Worm (Caenorhabditis elegans) whole organism, young adult: ENCODE data around the gene vdac-1.
A peak's percentile ranks its signal among the peaks of the same experiment; 100 is the strongest.

ENCODE experiments used
- B0035.1 ChIP-seq: sonication (generic microtip); optimal IDR thresholded peaks from 2 replicates; lab custom pipeline; 2016; ENCODE audit warnings: missing genetic modification characterization, mild to moderate bottlenecking, missing compliant biosample characterization, missing genotype, missing genetic modification reagents
- D2030.7 ChIP-seq: fragments of 200-800 bp; sonication (Bioruptor generic); IDR thresholded peaks from 2 replicates; pipeline ENCODE4 v1.3.6; 2022; ENCODE audit warnings: missing genetic modification reagents, missing genetic modification characterization, missing compliant biosample characterization
- F33H1.4 ChIP-seq: fragments of 200-800 bp; sonication (Bioruptor generic); IDR thresholded peaks from 2 replicates; pipeline ENCODE4 v1.3.6; 2022; ENCODE audit warnings: missing genetic modification reagents, missing genetic modification characterization, missing compliant biosample characterization
- F55B11.4 ChIP-seq: sonication (generic microtip); optimal IDR thresholded peaks from 2 replicates; lab custom pipeline; 2016; ENCODE audit warnings: missing compliant biosample characterization, missing genetic modification characterization, borderline replicate concordance; ENCODE audit not compliant: insufficient read depth
- F57A8.1 ChIP-seq: fragments of 200-800 bp; sonication (Bioruptor generic); optimal IDR thresholded peaks from 2 replicates; lab custom pipeline; 2018; ENCODE audit warnings: mild to moderate bottlenecking, missing genetic modification characterization, moderate library complexity, missing compliant biosample characterization
- T26A5.8 ChIP-seq: sonication (generic microtip); optimal IDR thresholded peaks from 2 replicates; lab custom pipeline; 2016; ENCODE audit warnings: missing genetic modification characterization, missing compliant biosample characterization
- Y67H2A.10 ChIP-seq: fragments of 200-800 bp; sonication (Bioruptor generic); conservative IDR thresholded peaks from 2 replicates; pipeline ENCODE4 v1.3.6; 2022; ENCODE audit warnings: missing genetic modification reagents, missing genetic modification characterization, missing compliant biosample characterization
- ZK185.1 ChIP-seq: sonication (generic microtip); optimal IDR thresholded peaks from 2 replicates; lab custom pipeline; 2016; ENCODE audit warnings: mild to moderate bottlenecking, missing genetic modification characterization, missing compliant biosample characterization; ENCODE audit not compliant: poor library complexity, severe bottlenecking
- akir-1 ChIP-seq: fragments of 200-800 bp; sonication (Bioruptor generic); optimal IDR thresholded peaks from 2 replicates; lab custom pipeline; 2018; ENCODE audit warnings: mild to moderate bottlenecking, missing genetic modification characterization, moderate library complexity, missing compliant biosample characterization
- aptf-2 ChIP-seq: fragments of 200-800 bp; sonication (Bioruptor generic); conservative IDR thresholded peaks from 2 replicates; pipeline ENCODE4 v1.3.6; 2022; ENCODE audit warnings: missing genetic modification reagents, missing genetic modification characterization, missing compliant biosample characterization
- atf-7 ChIP-seq: sonication (generic microtip); optimal IDR thresholded peaks from 2 replicates; lab custom pipeline; 2017; ENCODE audit warnings: mild to moderate bottlenecking, missing genetic modification characterization, missing compliant biosample characterization
- attf-5 ChIP-seq: fragments of 200-800 bp; sonication (Bioruptor generic); optimal IDR thresholded peaks from 2 replicates; lab custom pipeline; 2018; ENCODE audit warnings: mild to moderate bottlenecking, missing genetic modification characterization, missing compliant biosample characterization
- attf-6 ChIP-seq: fragments of 200-800 bp; sonication (Bioruptor generic); IDR thresholded peaks from 2 replicates; pipeline ENCODE4 v1.3.6; 2022; ENCODE audit warnings: missing genetic modification reagents, missing genetic modification characterization, missing compliant biosample characterization
- cebp-1 ChIP-seq, 2 experiments: fragments of 200-800 bp in 1 of 2; sonication (Bioruptor generic) in 1 of 2; sonication (generic microtip) in 1 of 2; IDR thresholded peaks in 1 of 2; optimal IDR thresholded peaks in 1 of 2; 2 replicates each; pipeline versions ENCODE4 v1.3.6 to Lab custom; 2017 to 2022; ENCODE audit warnings: missing compliant biosample characterization in 2 of 2, missing genetic modification characterization in 2 of 2, mild to moderate bottlenecking in 1 of 2, missing genetic modification reagents in 1 of 2, moderate library complexity in 1 of 2
- ceh-91 ChIP-seq: fragments of 200-800 bp; sonication (Bioruptor generic); IDR thresholded peaks from 2 replicates; pipeline ENCODE4 v1.3.6; 2022; ENCODE audit warnings: missing genetic modification reagents, missing genetic modification characterization, missing compliant biosample characterization
- chd-7 ChIP-seq: sonication (generic microtip); optimal IDR thresholded peaks from 2 replicates; lab custom pipeline; 2016; ENCODE audit warnings: mild to moderate bottlenecking, missing genetic modification characterization, moderate library complexity, missing compliant biosample characterization
- dox-1 ChIP-seq: fragments of 200-800 bp; sonication (Bioruptor generic); IDR thresholded peaks from 2 replicates; pipeline ENCODE4 v1.3.6; 2022; ENCODE audit warnings: missing genetic modification reagents, missing genetic modification characterization, missing compliant biosample characterization
- dpl-1 ChIP-seq: fragments of 150-350 bp; optimal IDR thresholded peaks from 2 replicates; lab custom pipeline; 2014; ENCODE audit warnings: missing biosample characterization, missing genetic modification reagents, missing genetic modification characterization
- ets-4 ChIP-seq: fragments of 200-800 bp; sonication (Bioruptor generic); optimal IDR thresholded peaks from 2 replicates; lab custom pipeline; 2018; ENCODE audit warnings: mild to moderate bottlenecking, missing genetic modification characterization, missing compliant biosample characterization
- fkh-3 ChIP-seq: sonication (generic microtip); optimal IDR thresholded peaks from 2 replicates; lab custom pipeline; 2016; ENCODE audit warnings: mild to moderate bottlenecking, missing genetic modification characterization, missing compliant biosample characterization
- him-1 ChIP-seq: sonication (generic microtip); optimal IDR thresholded peaks from 2 replicates; lab custom pipeline; 2016; ENCODE audit warnings: missing genotype, missing genetic modification reagents, missing genetic modification characterization, missing compliant biosample characterization
- hlh-12 ChIP-seq: sonication (generic microtip); optimal IDR thresholded peaks from 2 replicates; lab custom pipeline; 2016; ENCODE audit warnings: missing genetic modification characterization, missing compliant biosample characterization
- hlh-26 ChIP-seq: fragments of 200-800 bp; sonication (Bioruptor generic); conservative IDR thresholded peaks from 2 replicates; pipeline ENCODE4 v1.3.6; 2022; ENCODE audit warnings: missing genetic modification reagents, missing genetic modification characterization, missing compliant biosample characterization
- hsf-1 ChIP-seq: fragments of 200-800 bp; sonication (Bioruptor generic); IDR thresholded peaks from 2 replicates; pipeline ENCODE4 v1.3.6; 2022; ENCODE audit warnings: missing genetic modification reagents, missing genetic modification characterization, missing compliant biosample characterization
- let-607 ChIP-seq, 2 experiments: fragments of 200-800 bp in 1 of 2; sonication (Bioruptor generic) in 1 of 2; sonication (generic microtip) in 1 of 2; optimal IDR thresholded peaks; 2 replicates each; lab custom pipeline; 2016 to 2018; ENCODE audit warnings: mild to moderate bottlenecking in 2 of 2, missing compliant biosample characterization in 2 of 2, missing genetic modification characterization in 2 of 2, moderate library complexity in 2 of 2, missing genotype in 1 of 2
- lin-26 ChIP-seq: fragments of 200-800 bp; sonication (Bioruptor generic); IDR thresholded peaks from 2 replicates; pipeline ENCODE4 v1.3.6; 2022; ENCODE audit warnings: missing genetic modification reagents, missing genetic modification characterization, missing compliant biosample characterization
- lin-40 ChIP-seq: sonication (generic microtip); optimal IDR thresholded peaks from 2 replicates; lab custom pipeline; 2016; ENCODE audit warnings: missing genetic modification characterization, mild to moderate bottlenecking, missing compliant biosample characterization, missing genotype, missing genetic modification reagents
- lir-1 ChIP-seq: fragments of 200-800 bp; sonication (Bioruptor generic); conservative IDR thresholded peaks from 2 replicates; pipeline ENCODE4 v1.3.6; 2022; ENCODE audit warnings: missing genetic modification reagents, missing genetic modification characterization, missing compliant biosample characterization
- lsl-1 ChIP-seq: fragments of 200-800 bp; sonication (Bioruptor generic); optimal IDR thresholded peaks from 2 replicates; lab custom pipeline; 2018; ENCODE audit warnings: mild to moderate bottlenecking, missing genetic modification characterization, moderate library complexity, missing compliant biosample characterization
- mes-4 ChIP-seq: sonication (generic microtip); optimal IDR thresholded peaks from 2 replicates; lab custom pipeline; 2016; ENCODE audit warnings: missing genotype, missing genetic modification characterization, missing compliant biosample characterization
- nhr-80 ChIP-seq: sonication (generic microtip); optimal IDR thresholded peaks from 2 replicates; lab custom pipeline; 2016; ENCODE audit warnings: missing genetic modification characterization, missing compliant biosample characterization
- nhr-90 ChIP-seq: sonication (generic microtip); optimal IDR thresholded peaks from 2 replicates; lab custom pipeline; 2016; ENCODE audit warnings: missing genotype, mild to moderate bottlenecking, missing genetic modification characterization, missing compliant biosample characterization
- repo-1 ChIP-seq: sonication (generic microtip); optimal IDR thresholded peaks from 2 replicates; lab custom pipeline; 2017; ENCODE audit warnings: mild to moderate bottlenecking, missing genetic modification characterization, missing compliant biosample characterization
- rpc-1 ChIP-seq, 2 experiments: fragments of 150-350 bp in 1 of 2; sonication (generic microtip) in 1 of 2; optimal IDR thresholded peaks; 2 replicates each; lab custom pipeline; 2014 to 2018; ENCODE audit warnings: missing biosample characterization in 1 of 2, missing genetic modification characterization in 1 of 2, missing genetic modification reagents in 1 of 2, missing genotype in 1 of 2
- snpc-1.1 ChIP-seq: sonication (generic microtip); optimal IDR thresholded peaks from 2 replicates; lab custom pipeline; 2017; ENCODE audit warnings: missing genetic modification characterization, mild to moderate bottlenecking, missing compliant biosample characterization, antibody characterized with exemption, moderate library complexity, missing genotype, missing genetic modification reagents; ENCODE audit not compliant: insufficient read depth
- snpc-1.3 ChIP-seq: sonication (generic microtip); optimal IDR thresholded peaks from 2 replicates; lab custom pipeline; 2017; ENCODE audit warnings: missing genetic modification characterization, mild to moderate bottlenecking, missing compliant biosample characterization, antibody characterized with exemption, moderate library complexity, missing genotype, missing genetic modification reagents; ENCODE audit not compliant: insufficient read depth
- tbp1 ChIP-seq: fragments of 200-800 bp; sonication (Bioruptor generic); optimal IDR thresholded peaks from 2 replicates; lab custom pipeline; 2018; ENCODE audit warnings: mild to moderate bottlenecking, missing genetic modification characterization, missing compliant biosample characterization
- tbx-9 ChIP-seq: sonication (generic microtip); optimal IDR thresholded peaks from 2 replicates; lab custom pipeline; 2016; ENCODE audit warnings: borderline replicate concordance, missing genetic modification characterization, inconsistent platforms, missing compliant biosample characterization
- tlf-1 ChIP-seq: fragments of 200-800 bp; sonication (Bioruptor generic); optimal IDR thresholded peaks from 2 replicates; lab custom pipeline; 2018; ENCODE audit warnings: mild to moderate bottlenecking, missing genetic modification characterization, missing compliant biosample characterization
- xnd-1 ChIP-seq: sonication (generic microtip); optimal IDR thresholded peaks from 2 replicates; lab custom pipeline; 2016; ENCODE audit warnings: missing genotype, missing genetic modification reagents, missing genetic modification characterization, missing compliant biosample characterization
- ztf-22 ChIP-seq: fragments of 200-800 bp; sonication (Bioruptor generic); optimal IDR thresholded peaks from 2 replicates; lab custom pipeline; 2018; ENCODE audit warnings: mild to moderate bottlenecking, missing genetic modification characterization, moderate library complexity, missing compliant biosample characterization
- ztf-25 ChIP-seq: fragments of 200-800 bp; sonication (Bioruptor generic); IDR thresholded peaks from 2 replicates; pipeline ENCODE4 v1.3.6; 2022; ENCODE audit warnings: missing genetic modification reagents, missing genetic modification characterization, missing compliant biosample characterization
- ztf-26 ChIP-seq: sonication (generic microtip); optimal IDR thresholded peaks from 2 replicates; lab custom pipeline; 2017; ENCODE audit warnings: missing genetic modification characterization, missing compliant biosample characterization
- ztf-28 ChIP-seq: fragments of 200-800 bp; sonication (Bioruptor generic); IDR thresholded peaks from 2 replicates; pipeline ENCODE4 v1.3.6; 2022; ENCODE audit warnings: missing genetic modification reagents, missing genetic modification characterization, missing compliant biosample characterization
- ztf-3 ChIP-seq: fragments of 200-800 bp; sonication (Bioruptor generic); optimal IDR thresholded peaks from 2 replicates; lab custom pipeline; 2018; ENCODE audit warnings: mild to moderate bottlenecking, missing genetic modification characterization, missing compliant biosample characterization

The vdac-1 gene

DNA sequence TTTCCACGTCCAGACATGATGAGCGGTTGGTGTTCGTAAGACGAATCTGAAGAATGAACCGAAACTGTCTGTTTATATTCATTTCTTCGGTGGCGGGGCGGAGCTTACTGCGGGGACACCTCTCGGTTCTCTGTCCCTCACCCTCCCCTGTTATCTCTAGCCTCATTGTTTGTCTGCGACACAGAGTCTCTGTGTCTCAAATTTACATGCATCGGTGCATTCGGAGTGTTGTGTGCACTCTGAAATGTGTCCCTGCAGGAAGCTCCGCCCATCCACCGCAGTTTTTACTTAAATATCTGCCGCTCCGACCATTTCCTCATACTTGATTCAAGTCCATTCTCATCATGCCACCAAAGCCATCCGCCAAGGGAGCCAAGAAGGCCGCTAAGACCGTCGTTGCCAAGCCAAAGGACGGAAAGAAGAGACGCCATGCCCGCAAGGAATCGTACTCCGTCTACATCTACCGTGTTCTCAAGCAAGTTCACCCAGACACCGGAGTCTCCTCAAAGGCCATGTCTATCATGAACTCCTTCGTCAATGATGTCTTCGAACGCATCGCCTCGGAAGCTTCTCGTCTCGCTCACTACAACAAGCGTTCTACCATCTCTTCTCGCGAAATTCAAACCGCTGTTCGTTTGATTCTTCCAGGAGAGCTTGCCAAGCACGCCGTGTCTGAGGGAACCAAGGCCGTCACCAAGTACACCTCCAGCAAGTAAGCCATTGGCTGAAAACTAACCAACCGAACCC lies 21.3 kb downstream of the vdac-1 start, which contains the start of the genes his-61 and his-62 (continued):
- TF ChIP-seq let-607 (tag; optimal IDR thresholded peaks at IDR 0.05; lab: Kevin White, UChicago) (no peak), ztf-28 (GFP tag; lab: Robert Waterston, UW) (peak; percentile 76; the same call in 1 of the 2 replicates), B0035.1 (tag; lab: Kevin White, UChicago) (no peak), snpc-1.3 (no peak), tbx-9 (no peak), rpc-1 (optimal IDR thresholded peaks at IDR 0.05; lab: Kevin White, UChicago) (no peak), rpc-1 (tag; optimal IDR thresholded peaks at IDR 0.05; lab: Kevin White, UChicago) (no peak), attf-5 (GFP tag; lab: Kevin White, UChicago) (no peak), ztf-25 (GFP tag; lab: Robert Waterston, UW) (no peak), ets-4 (GFP tag; lab: Kevin White, UChicago) (no peak), attf-6 (peak; percentile 80; the same call in 1 of the 2 replicates), nhr-90 (peak; percentile 42), lir-1 (GFP tag; lab: Robert Waterston, UW) (no peak), hsf-1 (GFP tag; lab: Robert Waterston, UW) (peak; percentile 15; the same call in 1 of the 2 replicates), ZK185.1 (peak; percentile 39), aptf-2 (peak; percentile 87), ztf-3 (GFP tag; lab: Kevin White, UChicago) (no peak), lin-26 (GFP tag; lab: Robert Waterston, UW) (peak; percentile 92), tlf-1 (GFP tag; lab: Kevin White, UChicago) (peak; percentile 23), tbp1 (GFP tag; lab: Kevin White, UChicago) (peak; percentile 71), dox-1 (GFP tag; lab: Robert Waterston, UW) (peak; percentile 82), T26A5.8 (tag; lab: Kevin White, UChicago) (no peak), hlh-26 (no peak), repo-1 (no peak), mes-4 (tag; lab: Kevin White, UChicago) (no peak), F57A8.1 (GFP tag; lab: Kevin White, UChicago) (no peak), atf-7 (tag; lab: Kevin White, UChicago) (no peak), akir-1 (no peak), hlh-12 (tag; lab: Kevin White, UChicago) (no peak), dpl-1 (GFP tag; lab: Kevin White, UChicago) (no peak), Y67H2A.10 (GFP tag; lab: Robert Waterston, UW) (no peak), ztf-26 (tag; lab: Kevin White, UChicago) (no peak), D2030.7 (GFP tag; lab: Robert Waterston, UW) (peak; percentile 68), him-1 (tag; lab: Kevin White, UChicago) (no peak), xnd-1 (no peak), lin-40 (tag; lab: Kevin White, UChicago) (no peak), snpc-1.1 (no peak), cebp-1 (GFP tag; IDR thresholded peaks at IDR 0.05; lab: Robert Waterston, UW) (no peak), cebp-1 (tag; optimal IDR thresholded peaks at IDR 0.05; lab: Kevin White, UChicago) (peak; percentile 6), F33H1.4 (GFP tag; lab: Robert Waterston, UW) (peak; percentile 10; the same call in 1 of the 2 replicates), ceh-91 (GFP tag; lab: Robert Waterston, UW) (peak; percentile 22), F55B11.4 (tag; lab: Kevin White, UChicago) (no peak), lsl-1 (peak; percentile 43), nhr-80 (peak; percentile 73), fkh-3 (tag; lab: Kevin White, UChicago) (no peak), chd-7 (tag; lab: Kevin White, UChicago) (no peak), ztf-22 (GFP tag; lab: Kevin White, UChicago) (no peak)
